Fruit fly (Drosophila melanogaster): Measurements from ENCODE around the gene CG11555.

The CG11555 gene

dm6 chr2L:285596-286023, 12.0 kb downstream of the CG11555 start (continued):
- TF ChIP-seq disco-r (GFP tag; optimal IDR thresholded peaks at IDR 0.05) (no peak), CG9727 (GFP tag; optimal IDR thresholded peaks at IDR 0.05) (peak; percentile 53), Camta (GFP tag; optimal IDR thresholded peaks at IDR 0.05) (no peak), Xbp1 (GFP tag; optimal IDR thresholded peaks at IDR 0.05) (peak; percentile 29), CG18476 (GFP tag; optimal IDR thresholded peaks at IDR 0.05) (peak; percentile 49), ash1 (GFP tag; optimal IDR thresholded peaks at IDR 0.05) (no peak), CG13894 (tag; optimal IDR thresholded peaks at IDR 0.05) (peak; percentile 84), trem (tag; optimal IDR thresholded peaks at IDR 0.05) (peak; percentile 65), zfh1 (GFP tag; IDR thresholded peaks at IDR 0.05) (peak; percentile 60; the same call in 2 of the 3 replicates), HLH4C (GFP tag; IDR thresholded peaks at IDR 0.05; ENCODE audit: partially characterized antibody) (no peak), Dip3 (GFP tag; optimal IDR thresholded peaks at IDR 0.05) (peak; percentile 54), pnt (GFP tag; optimal IDR thresholded peaks at IDR 0.05) (peak; percentile 1), Jarid2 (GFP tag; optimal IDR thresholded peaks at IDR 0.05) (peak; percentile 92), dmrt11E (tag; optimal IDR thresholded peaks at IDR 0.05) (peak; percentile 18), CG5245 (GFP tag; optimal IDR thresholded peaks at IDR 0.05) (peak; percentile 25), CG32532 (GFP tag; IDR thresholded peaks at IDR 0.05) (peak; percentile 66), CG3407 (GFP tag; optimal IDR thresholded peaks at IDR 0.05) (peak; percentile 19), CG31441 (GFP tag; IDR thresholded peaks at IDR 0.05) (no peak; the same call in 1 of the 2 replicates), CG11085 (GFP tag; IDR thresholded peaks at IDR 0.05) (no peak), CG17568 (GFP tag; optimal IDR thresholded peaks at IDR 0.05) (peak; percentile 16), CG13624 (GFP tag; optimal IDR thresholded peaks at IDR 0.05) (peak; percentile 42), odd (GFP tag; optimal IDR thresholded peaks at IDR 0.05) (peak; percentile 43), chinmo (GFP tag; IDR thresholded peaks at IDR 0.05; ENCODE audit: partially characterized antibody) (peak; percentile 5; the same call in 1 of the 4 replicates), CG31365 (tag; optimal IDR thresholded peaks at IDR 0.05) (peak; percentile 91), al (GFP tag; IDR thresholded peaks at IDR 0.05) (0 out of 2 replicates have a peak, but pooled peaks have one; percentile 33), CG3995 (GFP tag; optimal IDR thresholded peaks at IDR 0.05) (no peak), CG11723 (GFP tag; optimal IDR thresholded peaks at IDR 0.05) (no peak), CG6683 (GFP tag; optimal IDR thresholded peaks at IDR 0.05) (no peak), Sry-β (GFP tag; optimal IDR thresholded peaks at IDR 0.05) (peak; percentile 6), toy (GFP tag; IDR thresholded peaks at IDR 0.05) (no peak), Mrtf (GFP tag; IDR thresholded peaks at IDR 0.05) (no peak), Antp (GFP tag; optimal IDR thresholded peaks at IDR 0.05) (peak; percentile 45), Hand (GFP tag; optimal IDR thresholded peaks at IDR 0.05) (peak; percentile 27), hkb (optimal IDR thresholded peaks at IDR 0.05) (no peak), hkb (GFP tag; IDR thresholded peaks at IDR 0.05) (peak; percentile 42; the same call in 1 of the 2 replicates), CG10274 (GFP tag; optimal IDR thresholded peaks at IDR 0.05) (no peak), CG14710 (tag; optimal IDR thresholded peaks at IDR 0.05) (peak; percentile 65), vnd (GFP tag; IDR thresholded peaks at IDR 0.05; ENCODE audit: partially characterized antibody) (no peak), CG18619 (GFP tag; optimal IDR thresholded peaks at IDR 0.05) (peak; percentile 13), CG2889 (GFP tag; IDR thresholded peaks at IDR 0.05) (no peak), PHDP (tag; optimal IDR thresholded peaks at IDR 0.05) (peak; percentile 70), ara (GFP tag; IDR thresholded peaks at IDR 0.05) (no peak), br (optimal IDR thresholded peaks at IDR 0.05) (no peak), fd3F (GFP tag; optimal IDR thresholded peaks at IDR 0.05) (peak; percentile 15), Fer2 (tag; optimal IDR thresholded peaks at IDR 0.05) (no peak), CG10267 (tag; optimal IDR thresholded peaks at IDR 0.05) (peak; percentile 59), CG32772 (GFP tag; IDR thresholded peaks at IDR 0.05) (no peak), Dip2 (GFP tag; IDR thresholded peaks at IDR 0.05) (no peak), CG17328 (GFP tag; IDR thresholded peaks at IDR 0.05) (0 out of 2 replicates have a peak, but pooled peaks have one; percentile 35), tll (GFP tag; optimal IDR thresholded peaks at IDR 0.05) (no peak), pho (GFP tag; optimal IDR thresholded peaks at IDR 0.05) (peak; percentile 22)
